Fruit fly (Drosophila melanogaster) whole organism, embryonic: ENCODE measurements around the gene CG31807.
A peak's percentile ranks its signal among the peaks of the same experiment; 100 is the strongest.

ENCODE experiments used
- CG12104 ChIP-seq: fragments of 200-800 bp; sonication (Bioruptor generic); optimal IDR thresholded peaks from 3 replicates; lab custom pipeline; 2016; ENCODE audit warnings: missing biosample characterization, missing genetic modification characterization
- CG12155 ChIP-seq: fragments of 200-800 bp; sonication (Bioruptor generic); optimal IDR thresholded peaks from 3 replicates; lab custom pipeline; 2016; ENCODE audit warnings: missing biosample characterization, missing genetic modification characterization
- CG13894 ChIP-seq: fragments of 200-800 bp; sonication (Bioruptor generic); optimal IDR thresholded peaks from 3 replicates; lab custom pipeline; 2018; ENCODE audit warnings: missing biosample characterization, mild to moderate bottlenecking, missing genetic modification characterization, moderate library complexity
- CG14710 ChIP-seq: fragments of 200-800 bp; sonication (Bioruptor generic); optimal IDR thresholded peaks from 3 replicates; lab custom pipeline; 2019; ENCODE audit warnings: missing biosample characterization, mild to moderate bottlenecking, missing genetic modification characterization, moderate library complexity
- CG15601 ChIP-seq: fragments of 200-800 bp; sonication (Bioruptor generic); optimal IDR thresholded peaks from 3 replicates; lab custom pipeline; 2019; ENCODE audit warnings: missing biosample characterization, mild to moderate bottlenecking, missing genetic modification characterization, moderate library complexity
- CG17829 ChIP-seq: fragments of 200-800 bp; optimal IDR thresholded peaks from 2 replicates; lab custom pipeline; 2019; ENCODE audit warnings: missing biosample characterization, mild to moderate bottlenecking, missing genetic modification characterization, moderate library complexity
- CG1832 ChIP-seq: fragments of 200-800 bp; sonication (Bioruptor generic); optimal IDR thresholded peaks from 2 replicates; lab custom pipeline; 2017; ENCODE audit warnings: missing biosample characterization, mild to moderate bottlenecking, missing genetic modification characterization, inconsistent platforms
- CG18476 ChIP-seq: fragments of 200-800 bp; sonication (Bioruptor generic); optimal IDR thresholded peaks from 2 replicates; lab custom pipeline; 2016; ENCODE audit warnings: missing biosample characterization, mild to moderate bottlenecking, missing genetic modification characterization
- CG2202 ChIP-seq: fragments of 200-800 bp; sonication (Bioruptor generic); optimal IDR thresholded peaks from 2 replicates; lab custom pipeline; 2018; ENCODE audit warnings: missing biosample characterization, mild to moderate bottlenecking, missing genetic modification characterization
- CG32772 ChIP-seq: fragments of 200-800 bp; sonication (Bioruptor generic); IDR thresholded peaks from 2 replicates; pipeline ENCODE4 v1.3.6; 2022; ENCODE audit warnings: missing biosample characterization, missing genetic modification characterization
- CG34376 ChIP-seq: fragments of 200-800 bp; sonication (Bioruptor generic); optimal IDR thresholded peaks from 2 replicates; lab custom pipeline; 2018; ENCODE audit warnings: missing biosample characterization, mild to moderate bottlenecking, missing genetic modification characterization
- CG5180 ChIP-seq: fragments of 200-800 bp; sonication (Bioruptor generic); optimal IDR thresholded peaks from 3 replicates; lab custom pipeline; 2017; ENCODE audit warnings: missing biosample characterization, missing genetic modification characterization, mild to moderate bottlenecking, moderate library complexity, missing genetic modification reagents
- CG6254 ChIP-seq: fragments of 200-800 bp; sonication (Bioruptor generic); optimal IDR thresholded peaks from 3 replicates; lab custom pipeline; 2017; ENCODE audit warnings: mild to moderate bottlenecking, missing biosample characterization, missing genetic modification reagents, missing genetic modification characterization
- CG6683 ChIP-seq: fragments of 200-800 bp; sonication (Bioruptor generic); optimal IDR thresholded peaks from 2 replicates; lab custom pipeline; 2017; ENCODE audit warnings: missing biosample characterization, mild to moderate bottlenecking, missing genetic modification characterization, missing genetic modification reagents
- CG6854 ChIP-seq: fragments of 200-800 bp; sonication (Bioruptor generic); optimal IDR thresholded peaks from 3 replicates; lab custom pipeline; 2017; ENCODE audit warnings: missing biosample characterization, mild to moderate bottlenecking, missing genetic modification characterization
- CG7839 ChIP-seq: fragments of 200-800 bp; sonication (Bioruptor generic); optimal IDR thresholded peaks from 3 replicates; lab custom pipeline; 2018; ENCODE audit warnings: missing biosample characterization, mild to moderate bottlenecking, missing genetic modification characterization, moderate library complexity
- CG9437 ChIP-seq: fragments of 200-800 bp; sonication (Bioruptor generic); optimal IDR thresholded peaks from 2 replicates; lab custom pipeline; 2018; ENCODE audit warnings: missing biosample characterization, mild to moderate bottlenecking, missing genetic modification characterization
- Dek ChIP-seq: fragments of 200-800 bp; sonication (Bioruptor generic); optimal IDR thresholded peaks from 3 replicates; lab custom pipeline; 2019; ENCODE audit warnings: missing biosample characterization, mild to moderate bottlenecking, missing genetic modification characterization, moderate library complexity
- Doc3 ChIP-seq: fragments of 200-800 bp; sonication (Bioruptor generic); IDR thresholded peaks from 3 replicates; pipeline ENCODE4 v1.3.6; 2022; ENCODE audit warnings: missing biosample characterization, missing genetic modification characterization; ENCODE audit not compliant: partially characterized antibody
- Eip74EF ChIP-seq, 2 experiments: fragments of 200-800 bp in 1 of 2; fragments of >200 bp in 1 of 2; sonication (Bioruptor generic) in 1 of 2; optimal IDR thresholded peaks; 2 replicates each; lab custom pipeline; 2017 to 2019; ENCODE audit warnings: missing biosample characterization in 2 of 2, missing genetic modification characterization in 2 of 2, mild to moderate bottlenecking in 1 of 2, moderate library complexity in 1 of 2
- Elba2 ChIP-seq: fragments of 200-800 bp; sonication (Bioruptor generic); optimal IDR thresholded peaks from 3 replicates; lab custom pipeline; 2016; ENCODE audit warnings: missing biosample characterization, missing genetic modification characterization
- Fer2 ChIP-seq: fragments of 200-800 bp; sonication (Bioruptor generic); optimal IDR thresholded peaks from 2 replicates; lab custom pipeline; 2018; ENCODE audit warnings: missing biosample characterization, mild to moderate bottlenecking, missing genetic modification characterization, moderate library complexity
- Jarid2 ChIP-seq: fragments of 200-800 bp; sonication (Bioruptor generic); optimal IDR thresholded peaks from 3 replicates; lab custom pipeline; 2017; ENCODE audit warnings: mild to moderate bottlenecking, missing biosample characterization, missing genetic modification reagents, missing genetic modification characterization
- MTF-1 ChIP-seq: fragments of 200-800 bp; sonication (Bioruptor generic); optimal IDR thresholded peaks from 2 replicates; lab custom pipeline; 2018; ENCODE audit warnings: missing biosample characterization, mild to moderate bottlenecking, missing genetic modification characterization, borderline replicate concordance
- Med ChIP-seq: fragments of 200-800 bp; sonication (Bioruptor generic); peaks from one replicate; lab custom pipeline; 2016; ENCODE audit warnings: missing biosample characterization, missing genetic modification characterization, mild to moderate bottlenecking, inconsistent platforms, moderate library complexity
- NfI ChIP-seq: fragments of 200-800 bp; sonication (Bioruptor generic); optimal IDR thresholded peaks from 3 replicates; lab custom pipeline; 2018; ENCODE audit warnings: missing biosample characterization, mild to moderate bottlenecking, missing genetic modification characterization, moderate library complexity
- Sox100B ChIP-seq: fragments of 200-800 bp; sonication (Bioruptor generic); optimal IDR thresholded peaks from 3 replicates; lab custom pipeline; 2018; ENCODE audit warnings: missing biosample characterization, mild to moderate bottlenecking, missing genetic modification characterization
- Stat92E ChIP-seq, 3 experiments: fragments of >200 bp in 2 of 3; fragments of 200-800 bp in 1 of 3; sonication (Bioruptor generic) in 1 of 3; optimal IDR thresholded peaks; 2 replicates each; lab custom pipeline; 2017 to 2019; ENCODE audit warnings: missing biosample characterization in 3 of 3, missing genetic modification characterization in 3 of 3, mild to moderate bottlenecking in 1 of 3, moderate library complexity in 1 of 3
- Trl ChIP-seq, 3 experiments: fragments of >200 bp in 2 of 3; fragments of 200-800 bp in 1 of 3; sonication (Bioruptor generic) in 1 of 3; optimal IDR thresholded peaks; 2 replicates in 1 of 3; 3 replicates in 2 of 3; lab custom pipeline; 2016 to 2017; ENCODE audit warnings: missing biosample characterization in 1 of 3, missing genetic modification characterization in 1 of 3
- Xbp1 ChIP-seq: fragments of 200-800 bp; sonication (Bioruptor generic); optimal IDR thresholded peaks from 3 replicates; lab custom pipeline; 2016; ENCODE audit warnings: missing biosample characterization, mild to moderate bottlenecking, missing genetic modification characterization
- ab ChIP-seq: fragments of 200-800 bp; sonication (Bioruptor generic); optimal IDR thresholded peaks from 2 replicates; lab custom pipeline; 2016; ENCODE audit warnings: missing biosample characterization, missing genetic modification characterization
- abd-A ChIP-seq: fragments of 200-800 bp; sonication (Bioruptor generic); optimal IDR thresholded peaks from 3 replicates; lab custom pipeline; 2019; ENCODE audit warnings: missing biosample characterization, mild to moderate bottlenecking, missing genetic modification characterization, moderate library complexity
- bsh ChIP-seq, 2 experiments: fragments of 200-800 bp; sonication (Bioruptor generic); optimal IDR thresholded peaks; 2 replicates each; lab custom pipeline; 2017 to 2018; ENCODE audit warnings: mild to moderate bottlenecking in 2 of 2, missing biosample characterization in 2 of 2, missing genetic modification characterization in 2 of 2, moderate library complexity in 1 of 2
- ci ChIP-seq: fragments of 200-800 bp; sonication (Bioruptor generic); IDR thresholded peaks from 3 replicates; pipeline ENCODE4 v1.3.6; 2022; ENCODE audit warnings: missing biosample characterization, missing genetic modification characterization
- dmrt99B ChIP-seq: fragments of 200-800 bp; sonication (Bioruptor generic); optimal IDR thresholded peaks from 2 replicates; lab custom pipeline; 2018; ENCODE audit warnings: missing biosample characterization, mild to moderate bottlenecking, missing genetic modification characterization, moderate library complexity
- ewg ChIP-seq: fragments of 200-800 bp; sonication (Bioruptor generic); optimal IDR thresholded peaks from 3 replicates; lab custom pipeline; 2017; ENCODE audit warnings: mild to moderate bottlenecking, missing biosample characterization, missing genetic modification reagents, missing genetic modification characterization
- fd96Cb ChIP-seq: fragments of 200-800 bp; sonication (Bioruptor generic); optimal IDR thresholded peaks from 2 replicates; lab custom pipeline; 2018; ENCODE audit warnings: missing biosample characterization, mild to moderate bottlenecking, missing genetic modification characterization, moderate library complexity
- ind ChIP-seq: fragments of 200-800 bp; sonication (Bioruptor generic); optimal IDR thresholded peaks from 3 replicates; lab custom pipeline; 2016; ENCODE audit warnings: missing biosample characterization, missing genetic modification characterization
- kah ChIP-seq: fragments of 200-800 bp; sonication (Bioruptor generic); optimal IDR thresholded peaks from 2 replicates; lab custom pipeline; 2018; ENCODE audit warnings: missing biosample characterization, mild to moderate bottlenecking, missing genetic modification characterization
- kay ChIP-seq: fragments of 200-800 bp; sonication (Bioruptor generic); optimal IDR thresholded peaks from 2 replicates; lab custom pipeline; 2016; ENCODE audit warnings: missing biosample characterization, missing genetic modification characterization
- odd ChIP-seq: fragments of 200-800 bp; sonication (Bioruptor generic); optimal IDR thresholded peaks from 2 replicates; lab custom pipeline; 2017; ENCODE audit warnings: missing biosample characterization, mild to moderate bottlenecking, missing genetic modification characterization
- pho ChIP-seq: fragments of 200-800 bp; sonication (Bioruptor generic); optimal IDR thresholded peaks from 2 replicates; lab custom pipeline; 2016; ENCODE audit warnings: missing biosample characterization, missing genetic modification characterization
- ranshi ChIP-seq: fragments of 200-800 bp; sonication (Bioruptor generic); IDR thresholded peaks from 2 replicates; pipeline ENCODE4 v1.3.6; 2022; ENCODE audit warnings: missing biosample characterization, missing genetic modification characterization
- rib ChIP-seq: fragments of 200-800 bp; sonication (Bioruptor generic); IDR thresholded peaks from 2 replicates; pipeline ENCODE4 v1.3.6; 2022; ENCODE audit warnings: missing biosample characterization, missing genetic modification characterization
- sisA ChIP-seq: fragments of 200-800 bp; sonication (Bioruptor generic); IDR thresholded peaks from 2 replicates; pipeline ENCODE4 v1.3.6; 2022; ENCODE audit warnings: missing biosample characterization, missing genetic modification characterization
- tx ChIP-seq: fragments of 200-800 bp; sonication (Bioruptor generic); optimal IDR thresholded peaks from 2 replicates; lab custom pipeline; 2016; ENCODE audit warnings: missing biosample characterization, missing genetic modification characterization
- zfh1 ChIP-seq: fragments of 200-800 bp; sonication (Bioruptor generic); IDR thresholded peaks from 3 replicates; pipeline ENCODE4 v1.3.6; 2022; ENCODE audit warnings: missing biosample characterization, missing genetic modification characterization

Gene CG31807

DNA sequence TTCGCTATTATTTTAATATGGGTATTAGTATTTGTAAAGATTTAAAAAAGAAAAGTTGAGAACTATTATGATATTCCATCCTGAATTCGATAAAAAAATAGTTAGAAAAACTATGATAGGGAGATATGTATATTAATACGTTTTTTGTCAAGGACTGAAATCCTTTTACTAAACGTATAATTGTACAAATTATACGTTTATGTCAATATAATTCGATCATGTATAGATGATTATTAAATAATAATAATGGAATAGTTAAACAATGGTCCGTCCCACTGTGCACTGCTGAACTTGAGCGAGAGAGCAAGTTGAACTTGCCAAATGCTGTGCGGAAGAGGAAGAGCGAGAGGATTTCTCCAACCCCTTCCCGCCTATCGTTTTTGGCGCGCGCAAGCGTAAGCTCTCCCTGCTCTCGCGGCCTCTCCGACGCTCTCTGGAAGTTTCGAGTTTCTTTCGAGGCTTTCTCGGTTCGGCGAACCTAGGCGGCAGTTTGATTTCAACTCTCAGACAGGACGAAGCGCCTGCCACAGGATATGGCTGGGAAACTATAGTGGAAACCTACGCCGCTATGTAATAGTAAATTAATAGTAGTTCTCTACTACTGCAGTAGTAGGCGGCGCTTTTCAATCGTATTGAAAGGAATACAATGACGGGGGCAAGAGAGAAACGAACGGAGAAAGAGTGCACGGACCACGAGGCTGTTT, 1.3 kb upstream of the CG31807 start (continued):
- TF ChIP-seq abd-A (tag; lab: Kevin White, UChicago), result peak; percentile 83
- TF ChIP-seq sisA, result peak; percentile 39
- peak; percentile 34 for TF ChIP-seq Jarid2 (GFP tag; lab: Kevin White, UChicago)
- TF ChIP-seq ranshi (GFP tag; lab: Robert Waterston, UW), result no peak
- peak; percentile 51 for TF ChIP-seq CG15601
- TF ChIP-seq kah (GFP tag; lab: Kevin White, UChicago), result peak; percentile 47
- TF ChIP-seq Med (GFP tag; lab: Kevin White, UChicago), result peak; percentile 56
- peak; percentile 20; the same call in 1 of the 3 replicates for TF ChIP-seq ci (GFP tag; lab: Robert Waterston, UW)
- peak; percentile 41 for TF ChIP-seq CG34376
- TF ChIP-seq MTF-1 (GFP tag; lab: Kevin White, UChicago), result peak; percentile 4
- peak; percentile 56 for TF ChIP-seq CG5180 (GFP tag; lab: Kevin White, UChicago)
- TF ChIP-seq Xbp1 (GFP tag; lab: Kevin White, UChicago), result peak; percentile 46
- TF ChIP-seq Sox100B (GFP tag; lab: Kevin White, UChicago), result peak; percentile 78
- peak; percentile 68 to 76 for TF ChIP-seq Trl (optimal IDR thresholded peaks at IDR 0.05; lab: Kevin White, UChicago)
- TF ChIP-seq Trl (GFP tag; optimal IDR thresholded peaks at IDR 0.05; lab: Kevin White, UChicago), result no peak
- TF ChIP-seq CG6683 (GFP tag; lab: Kevin White, UChicago), result peak; percentile 46
- peak; percentile 61 for TF ChIP-seq bsh (GFP tag; optimal IDR thresholded peaks at IDR 0.05; lab: Kevin White, UChicago)
- TF ChIP-seq ind (GFP tag; lab: Kevin White, UChicago), result peak; percentile 17
- TF ChIP-seq ewg, result peak; percentile 92
- TF ChIP-seq rib (GFP tag; lab: Robert Waterston, UW), result no peak
- no peak for TF ChIP-seq CG1832 (GFP tag; lab: Kevin White, UChicago)
- TF ChIP-seq CG32772 (GFP tag; lab: Robert Waterston, UW), result 0 out of 2 replicates have a peak, but pooled peaks have one; percentile 4
- peak; percentile 14 for TF ChIP-seq CG13894 (tag; lab: Kevin White, UChicago)
- peak; percentile 39 for TF ChIP-seq CG17829
- TF ChIP-seq tx (GFP tag; lab: Kevin White, UChicago), result no peak
- peak; percentile 43 for TF ChIP-seq CG9437 (GFP tag; lab: Kevin White, UChicago)
- TF ChIP-seq CG18476, result no peak
- TF ChIP-seq Stat92E (GFP tag; optimal IDR thresholded peaks at IDR 0.05; lab: Kevin White, UChicago), result no peak
- TF ChIP-seq Doc3 (GFP tag; lab: Robert Waterston, UW), result no peak
- peak; percentile 9 for TF ChIP-seq Fer2 (tag; lab: Kevin White, UChicago)
- peak; percentile 12 for TF ChIP-seq CG12104 (GFP tag; lab: Kevin White, UChicago)
- peak; percentile 34 for TF ChIP-seq CG6854 (GFP tag; lab: Kevin White, UChicago)
- peak; percentile 15 for TF ChIP-seq kay (GFP tag; lab: Kevin White, UChicago)
- peak; percentile 28 for TF ChIP-seq CG12155 (GFP tag; lab: Kevin White, UChicago)
- peak; percentile 45 for TF ChIP-seq Dek (tag; lab: Kevin White, UChicago)
- no peak; the same call in 2 of the 3 replicates for TF ChIP-seq zfh1 (GFP tag; lab: Robert Waterston, UW)
- TF ChIP-seq NfI (GFP tag; lab: Kevin White, UChicago), result peak; percentile 22
- peak; percentile 57 for TF ChIP-seq odd
- TF ChIP-seq Eip74EF (GFP tag; optimal IDR thresholded peaks at IDR 0.05; lab: Kevin White, UChicago), result peak in 1 of 2 experiments; percentile 71
- no peak for TF ChIP-seq CG2202
- peak; percentile 64 for TF ChIP-seq CG14710 (tag; lab: Kevin White, UChicago)
- TF ChIP-seq dmrt99B (tag; lab: Kevin White, UChicago), result peak; percentile 80
- TF ChIP-seq CG6254 (GFP tag; lab: Kevin White, UChicago), result peak; percentile 33
- TF ChIP-seq ab, result no peak
- TF ChIP-seq pho (GFP tag; lab: Kevin White, UChicago), result no peak
- TF ChIP-seq fd96Cb (tag; lab: Kevin White, UChicago), result peak; percentile 65
- peak; percentile 82 for TF ChIP-seq CG7839 (tag; lab: Kevin White, UChicago)
- TF ChIP-seq Elba2, result no peak
